Fruit fly (Drosophila melanogaster): ENCODE results near the gene CG5116.

The CG5116 gene

dm6 chr3R:25462642-25463317 lies 20.1 kb upstream of the CG5116 start (continued):
- TF ChIP-seq YL-1 (GFP tag; optimal IDR thresholded peaks at IDR 0.05) (no peak), Atf-2 (GFP tag; optimal IDR thresholded peaks at IDR 0.05) (no peak), dimm (GFP tag; IDR thresholded peaks at IDR 0.05) (no peak), CG8924 (tag; optimal IDR thresholded peaks at IDR 0.05) (peak; percentile 49), CG13123 (GFP tag; optimal IDR thresholded peaks at IDR 0.05) (no peak), lola (GFP tag; optimal IDR thresholded peaks at IDR 0.05) (no peak), CG18262 (tag; optimal IDR thresholded peaks at IDR 0.05) (peak; percentile 44), lilli (GFP tag; optimal IDR thresholded peaks at IDR 0.05) (peak; percentile 1), NC2β (GFP tag; optimal IDR thresholded peaks at IDR 0.05) (no peak), CG10274 (GFP tag; optimal IDR thresholded peaks at IDR 0.05) (peak; percentile 28), CG8388 (GFP tag; optimal IDR thresholded peaks at IDR 0.05) (peak; percentile 5), dysf (GFP tag; IDR thresholded peaks at IDR 0.05) (peak; percentile 61; the same call in 2 of the 3 replicates), dati (GFP tag; IDR thresholded peaks at IDR 0.05) (no peak), CG13296 (GFP tag; optimal IDR thresholded peaks at IDR 0.05) (peak; percentile 55), Atf6 (GFP tag; IDR thresholded peaks at IDR 0.05) (peak; percentile 64), Poxn (GFP tag; IDR thresholded peaks at IDR 0.05) (no peak), CG1832 (GFP tag; optimal IDR thresholded peaks at IDR 0.05) (no peak), CG10267 (tag; optimal IDR thresholded peaks at IDR 0.05) (peak; percentile 26), mam (GFP tag; optimal IDR thresholded peaks at IDR 0.05) (peak; percentile 4), tin (GFP tag; optimal IDR thresholded peaks at IDR 0.05) (no peak), Xbp1 (GFP tag; optimal IDR thresholded peaks at IDR 0.05) (peak; percentile 21), CG3838 (GFP tag; optimal IDR thresholded peaks at IDR 0.05) (no peak), CrebB (tag; optimal IDR thresholded peaks at IDR 0.05) (no peak), h (optimal IDR thresholded peaks at IDR 0.05) (no peak), Awh (GFP tag; IDR thresholded peaks at IDR 0.05) (peak; percentile 55; the same call in 1 of the 2 replicates), E2f1 (GFP tag; IDR thresholded peaks at IDR 0.05) (peak; percentile 43), prd (optimal IDR thresholded peaks at IDR 0.05) (no peak), prd (GFP tag; IDR thresholded peaks at IDR 0.05) (peak; percentile 56; the same call in 1 of the 3 replicates), Rfx (GFP tag; IDR thresholded peaks at IDR 0.05) (peak; percentile 82; the same call in 1 of the 2 replicates), Lim3 (GFP tag; IDR thresholded peaks at IDR 0.05) (no peak), gce (GFP tag; IDR thresholded peaks at IDR 0.05) (no peak), CG15011 (GFP tag; optimal IDR thresholded peaks at IDR 0.05) (peak; percentile 3), CG11504 (tag; optimal IDR thresholded peaks at IDR 0.05) (peak; percentile 71), ERR (GFP tag; optimal IDR thresholded peaks at IDR 0.05) (no peak), Blimp-1 (GFP tag; optimal IDR thresholded peaks at IDR 0.05) (peak; percentile 36), wdn (GFP tag; IDR thresholded peaks at IDR 0.05) (peak; percentile 44; the same call in 1 of the 2 replicates), CG11093 (GFP tag; IDR thresholded peaks at IDR 0.05) (peak; percentile 63; the same call in 2 of the 3 replicates), corto (GFP tag; optimal IDR thresholded peaks at IDR 0.05) (peak; percentile 77), CG2712 (tag; optimal IDR thresholded peaks at IDR 0.05) (peak; percentile 67), CG6175 (GFP tag; IDR thresholded peaks at IDR 0.05) (no peak), aop (GFP tag; IDR thresholded peaks at IDR 0.05) (no peak), CG17361 (GFP tag; IDR thresholded peaks at IDR 0.05) (peak; percentile 63), CG12219 (GFP tag; optimal IDR thresholded peaks at IDR 0.05) (peak; percentile 8), CG10462 (GFP tag; optimal IDR thresholded peaks at IDR 0.05) (no peak), hbn (GFP tag; IDR thresholded peaks at IDR 0.05; ENCODE audit: partially characterized antibody) (no peak), Sox102F (GFP tag; optimal IDR thresholded peaks at IDR 0.05) (peak; percentile 34), Six4 (GFP tag; optimal IDR thresholded peaks at IDR 0.05) (no peak), CG9437 (GFP tag; optimal IDR thresholded peaks at IDR 0.05) (no peak), p53 (GFP tag; optimal IDR thresholded peaks at IDR 0.05) (no peak), ac (GFP tag; optimal IDR thresholded peaks at IDR 0.05) (no peak), caup (GFP tag; optimal IDR thresholded peaks at IDR 0.05; ENCODE audit: severe bottlenecking) (peak; percentile 48)

Data from whole organism, embryonic.